Fruit fly (Drosophila melanogaster) whole organism, adult: ENCODE results near the gene CG1750.

ENCODE experiments used
- CG11617 ChIP-seq: fragments of 200-800 bp; sonication (Bioruptor generic); optimal IDR thresholded peaks from 2 replicates; lab custom pipeline; 2017; ENCODE audit warnings: mild to moderate bottlenecking, missing biosample characterization, missing genetic modification reagents, missing genetic modification characterization
- CG14711 ChIP-seq: fragments of 200-800 bp; sonication (Bioruptor generic); optimal IDR thresholded peaks from 2 replicates; lab custom pipeline; 2018; ENCODE audit warnings: missing biosample characterization, mild to moderate bottlenecking, missing genetic modification characterization, moderate library complexity
- CG1620 ChIP-seq: fragments of 200-800 bp; sonication (Bioruptor generic); optimal IDR thresholded peaks from 2 replicates; lab custom pipeline; 2016; ENCODE audit warnings: missing biosample characterization, missing genetic modification characterization
- CG33017 ChIP-seq: fragments of 200-800 bp; sonication (Bioruptor generic); optimal IDR thresholded peaks from 2 replicates; lab custom pipeline; 2018; ENCODE audit warnings: missing biosample characterization, mild to moderate bottlenecking, missing genetic modification characterization, moderate library complexity
- CG5204 ChIP-seq: fragments of 200-800 bp; sonication (Bioruptor generic); optimal IDR thresholded peaks from 2 replicates; lab custom pipeline; 2016; ENCODE audit warnings: missing biosample characterization, missing genetic modification characterization
- CG7101 ChIP-seq: fragments of 200-800 bp; sonication (Bioruptor generic); optimal IDR thresholded peaks from 2 replicates; lab custom pipeline; 2018; ENCODE audit warnings: missing biosample characterization, mild to moderate bottlenecking, missing genetic modification characterization, moderate library complexity
- Crg-1 ChIP-seq: fragments of 200-800 bp; sonication (Bioruptor generic); optimal IDR thresholded peaks from 2 replicates; lab custom pipeline; 2016; ENCODE audit warnings: missing biosample characterization, missing genetic modification characterization
- cnc ChIP-seq, 2 experiments: fragments of >200 bp; optimal IDR thresholded peaks; 2 replicates each; lab custom pipeline; 2017
- kay ChIP-seq: fragments of 200-800 bp; sonication (Bioruptor generic); peaks from one replicate; lab custom pipeline; 2016; ENCODE audit warnings: missing biosample characterization, missing genetic modification characterization, borderline replicate concordance
- toe ChIP-seq: fragments of 200-800 bp; sonication (Bioruptor generic); optimal IDR thresholded peaks from 2 replicates; lab custom pipeline; 2016; ENCODE audit warnings: missing biosample characterization, missing genetic modification characterization

- no peak for TF ChIP-seq CG33017 (tag; lab: Kevin White, UChicago)
- no peak for TF ChIP-seq CG7101 (tag; lab: Kevin White, UChicago)
- no peak for TF ChIP-seq CG11617 (GFP tag; lab: Kevin White, UChicago)
- no peak for TF ChIP-seq CG14711 (tag; lab: Kevin White, UChicago)
- no peak for TF ChIP-seq toe (GFP tag; lab: Kevin White, UChicago)
- no peak for TF ChIP-seq kay (GFP tag; lab: Kevin White, UChicago)
- no peak for TF ChIP-seq CG1620
- TF ChIP-seq cnc (optimal IDR thresholded peaks at IDR 0.05; lab: Kevin White, UChicago), result no peak
- no peak for TF ChIP-seq Crg-1 (GFP tag; lab: Kevin White, UChicago)
- no peak for TF ChIP-seq CG5204 (GFP tag; lab: Kevin White, UChicago)
Observed at dm6 chr3R:31251130-31251770, 3.5 kb downstream of the CG1750 start.
